Fruit fly (Drosophila melanogaster): ENCODE data around the gene CG4607.

The CG4607 gene

DNA sequence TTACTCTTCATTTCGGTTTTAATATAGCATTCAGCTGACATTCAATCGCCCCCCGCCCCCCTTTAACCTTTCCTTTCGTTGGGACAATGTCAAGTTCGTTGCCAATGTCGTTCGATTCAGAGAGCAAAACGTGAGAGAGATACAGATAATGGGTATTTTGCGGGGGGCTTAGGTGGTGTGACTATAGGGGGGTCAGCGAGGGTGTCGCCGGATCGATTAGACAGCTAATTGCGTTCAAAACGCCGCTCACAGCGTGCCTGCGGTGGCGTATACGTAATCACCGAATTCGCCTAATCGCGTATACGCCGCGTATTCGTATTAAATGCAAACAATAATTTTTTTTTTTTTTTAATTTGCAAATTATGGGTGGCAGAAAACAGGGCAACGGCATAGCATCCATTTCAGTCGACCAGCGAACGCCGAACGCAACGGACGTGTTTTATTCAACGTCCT lies at the start of gene CG4607:
Gene CG4607, plus strand, starts transcription at position 403 of the 453 bp plus-strand sequence.
- TF ChIP-seq foxo (GFP tag; optimal IDR thresholded peaks at IDR 0.05) (no peak), Vsx2 (GFP tag; optimal IDR thresholded peaks at IDR 0.05; ENCODE audit: partially characterized antibody) (no peak), Hr78 (GFP tag; optimal IDR thresholded peaks at IDR 0.05) (no peak), dl (GFP tag; optimal IDR thresholded peaks at IDR 0.05; ENCODE audit: insufficient read depth in 1 of 2, partially characterized antibody in 2 of 2) (no peak), usp (GFP tag; optimal IDR thresholded peaks at IDR 0.05) (no peak), N (GFP tag; optimal IDR thresholded peaks at IDR 0.05) (no peak), tai (GFP tag; optimal IDR thresholded peaks at IDR 0.05) (no peak), dsf (GFP tag; optimal IDR thresholded peaks at IDR 0.05; ENCODE audit: borderline replicate concordance) (no peak), rgr (GFP tag; optimal IDR thresholded peaks at IDR 0.05) (peak; percentile 4), Myc (optimal IDR thresholded peaks at IDR 0.05) (no peak), Jra (GFP tag; optimal IDR thresholded peaks at IDR 0.05) (no peak), Rel (GFP tag; optimal IDR thresholded peaks at IDR 0.05) (no peak), Rel (tag; optimal IDR thresholded peaks at IDR 0.05) (peak; percentile 65), Sp1 (GFP tag; optimal IDR thresholded peaks at IDR 0.05) (no peak), h (GFP tag; optimal IDR thresholded peaks at IDR 0.05) (peak; percentile 31), woc (GFP tag; optimal IDR thresholded peaks at IDR 0.05) (peak; percentile 20), sage (GFP tag; optimal IDR thresholded peaks at IDR 0.05) (no peak), HLH106 (tag; optimal IDR thresholded peaks at IDR 0.05) (no peak), dmrt93B (GFP tag; optimal IDR thresholded peaks at IDR 0.05) (no peak), lola (GFP tag; optimal IDR thresholded peaks at IDR 0.05) (no peak), Mio (GFP tag; optimal IDR thresholded peaks at IDR 0.05) (no peak), Dfd (GFP tag; optimal IDR thresholded peaks at IDR 0.05) (no peak), sv (GFP tag; optimal IDR thresholded peaks at IDR 0.05) (no peak), Hr83 (GFP tag; optimal IDR thresholded peaks at IDR 0.05; ENCODE audit: poor library complexity, severe bottlenecking) (no peak), jim (GFP tag; optimal IDR thresholded peaks at IDR 0.05) (no peak), pan (optimal IDR thresholded peaks at IDR 0.05) (peak; percentile 16), br (GFP tag; optimal IDR thresholded peaks at IDR 0.05) (peak; percentile 1), CG9705 (GFP tag; optimal IDR thresholded peaks at IDR 0.05) (no peak), Dif (GFP tag; optimal IDR thresholded peaks at IDR 0.05; ENCODE audit: partially characterized antibody) (no peak), OdsH (GFP tag; optimal IDR thresholded peaks at IDR 0.05) (no peak), CrebA (GFP tag; optimal IDR thresholded peaks at IDR 0.05; ENCODE audit: borderline replicate concordance) (no peak)

dm6 chrX:7034892-7035291 lies 34.3 kb upstream of the CG4607 start:
- no peak for TF ChIP-seq Sp1 (GFP tag; optimal IDR thresholded peaks at IDR 0.05)
- no peak for TF ChIP-seq br (GFP tag; optimal IDR thresholded peaks at IDR 0.05)
- no peak for TF ChIP-seq GATAd (GFP tag; optimal IDR thresholded peaks at IDR 0.05)
- no peak for TF ChIP-seq jim (GFP tag; optimal IDR thresholded peaks at IDR 0.05)
- no peak for TF ChIP-seq fru (GFP tag; optimal IDR thresholded peaks at IDR 0.05)
- TF ChIP-seq ey (GFP tag; optimal IDR thresholded peaks at IDR 0.05) = no peak
- TF ChIP-seq Jra (GFP tag; optimal IDR thresholded peaks at IDR 0.05) = no peak
- TF ChIP-seq brk (GFP tag; optimal IDR thresholded peaks at IDR 0.05) = no peak
- no peak for TF ChIP-seq pan (optimal IDR thresholded peaks at IDR 0.05)
- no peak for TF ChIP-seq CG9705 (GFP tag; optimal IDR thresholded peaks at IDR 0.05)
- TF ChIP-seq CrebA (GFP tag; optimal IDR thresholded peaks at IDR 0.05; ENCODE audit: borderline replicate concordance) = no peak
- TF ChIP-seq rgr (GFP tag; optimal IDR thresholded peaks at IDR 0.05) = no peak
- no peak for TF ChIP-seq Hr78 (GFP tag; optimal IDR thresholded peaks at IDR 0.05)
- no peak for TF ChIP-seq foxo (GFP tag; optimal IDR thresholded peaks at IDR 0.05)
- TF ChIP-seq Dif (GFP tag; optimal IDR thresholded peaks at IDR 0.05; ENCODE audit: partially characterized antibody) = no peak
- TF ChIP-seq Mio (GFP tag; optimal IDR thresholded peaks at IDR 0.05) = no peak
- no peak for TF ChIP-seq Hnf4 (GFP tag; optimal IDR thresholded peaks at IDR 0.05)

DNA sequence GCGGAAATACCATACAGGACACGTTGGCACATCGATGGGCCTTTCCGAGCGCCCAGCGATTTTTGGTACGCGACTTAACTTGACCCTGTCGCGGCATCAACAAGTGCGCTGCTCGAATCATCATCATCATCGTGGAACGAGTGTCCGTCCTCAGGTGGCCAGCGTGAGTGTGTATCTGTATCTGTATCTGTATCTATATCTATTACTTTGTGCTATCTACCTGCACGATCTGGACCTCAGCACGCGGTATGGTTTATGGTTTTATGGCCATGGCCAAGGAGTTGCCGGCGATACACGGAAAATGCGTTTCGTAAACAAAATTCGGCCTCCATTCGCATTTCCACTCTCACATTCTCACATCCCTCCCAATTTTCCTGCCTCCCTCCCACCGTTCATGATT lies 32.2 kb upstream of the CG4607 start:
- TF ChIP-seq sage (GFP tag; optimal IDR thresholded peaks at IDR 0.05) = no peak
- TF ChIP-seq br (GFP tag; optimal IDR thresholded peaks at IDR 0.05) = no peak
- no peak for TF ChIP-seq Hr83 (GFP tag; optimal IDR thresholded peaks at IDR 0.05; ENCODE audit: poor library complexity, severe bottlenecking)
- no peak for TF ChIP-seq Sp1 (GFP tag; optimal IDR thresholded peaks at IDR 0.05)
- no peak for TF ChIP-seq Jra (GFP tag; optimal IDR thresholded peaks at IDR 0.05)
- no peak for TF ChIP-seq Mio (GFP tag; optimal IDR thresholded peaks at IDR 0.05)
- no peak for TF ChIP-seq dl (GFP tag; optimal IDR thresholded peaks at IDR 0.05; ENCODE audit: insufficient read depth in 1 of 2, partially characterized antibody in 2 of 2)
- TF ChIP-seq ey (GFP tag; optimal IDR thresholded peaks at IDR 0.05) = no peak
- no peak for TF ChIP-seq brk (GFP tag; optimal IDR thresholded peaks at IDR 0.05)
- TF ChIP-seq sv (GFP tag; optimal IDR thresholded peaks at IDR 0.05) = no peak
- TF ChIP-seq Dif (GFP tag; optimal IDR thresholded peaks at IDR 0.05; ENCODE audit: partially characterized antibody) = no peak
- TF ChIP-seq dsf (GFP tag; optimal IDR thresholded peaks at IDR 0.05; ENCODE audit: borderline replicate concordance) = no peak
- TF ChIP-seq h (GFP tag; optimal IDR thresholded peaks at IDR 0.05) = no peak
- no peak for TF ChIP-seq OdsH (GFP tag; optimal IDR thresholded peaks at IDR 0.05)
- TF ChIP-seq dmrt93B (GFP tag; optimal IDR thresholded peaks at IDR 0.05) = no peak
- no peak for TF ChIP-seq HLH106 (tag; optimal IDR thresholded peaks at IDR 0.05)
